Fruit fly (Drosophila melanogaster) whole organism, pupa: ENCODE results near the gene CG33795.

Experiments
- CG12605 ChIP-seq: fragments of 200-800 bp; sonication (Bioruptor generic); IDR thresholded peaks from 2 replicates; pipeline ENCODE4 v1.3.6; 2022; ENCODE audit warnings: missing biosample characterization, missing genetic modification characterization
- CG14655 ChIP-seq: fragments of 200-800 bp; sonication (Bioruptor generic); optimal IDR thresholded peaks from 3 replicates; lab custom pipeline; 2017; ENCODE audit warnings: mild to moderate bottlenecking, missing biosample characterization, missing genetic modification reagents, missing genetic modification characterization
- CG15710 ChIP-seq: fragments of 200-800 bp; sonication (Bioruptor generic); optimal IDR thresholded peaks from 2 replicates; lab custom pipeline; 2018; ENCODE audit warnings: missing biosample characterization, mild to moderate bottlenecking, missing genetic modification characterization, moderate library complexity
- CG4496 ChIP-seq: fragments of 200-800 bp; sonication (Bioruptor generic); IDR thresholded peaks from 3 replicates; pipeline ENCODE4 v1.3.6; 2022; ENCODE audit warnings: missing biosample characterization, missing genetic modification characterization
- CG8159 ChIP-seq: fragments of 200-800 bp; sonication (Bioruptor generic); optimal IDR thresholded peaks from 3 replicates; lab custom pipeline; 2018; ENCODE audit warnings: missing biosample characterization, mild to moderate bottlenecking, missing genetic modification characterization, moderate library complexity
- CG9948 ChIP-seq: fragments of 200-800 bp; sonication (Bioruptor generic); optimal IDR thresholded peaks from 2 replicates; lab custom pipeline; 2018; ENCODE audit warnings: missing biosample characterization, mild to moderate bottlenecking, missing genetic modification characterization, moderate library complexity
- D1 ChIP-seq: fragments of 200-800 bp; sonication (Bioruptor generic); optimal IDR thresholded peaks from 2 replicates; lab custom pipeline; 2018; ENCODE audit warnings: missing biosample characterization, mild to moderate bottlenecking, missing genetic modification characterization, moderate library complexity
- EcR ChIP-seq: fragments of 200-800 bp; sonication (Bioruptor generic); optimal IDR thresholded peaks from 3 replicates; lab custom pipeline; 2019; ENCODE audit warnings: missing biosample characterization, missing genetic modification characterization, mild to moderate bottlenecking, moderate library complexity, missing genetic modification reagents
- Ets98B ChIP-seq: fragments of 200-800 bp; sonication (Bioruptor generic); IDR thresholded peaks from 2 replicates; pipeline ENCODE4 v1.3.6; 2022; ENCODE audit warnings: missing biosample characterization, missing genetic modification characterization
- Pif1A ChIP-seq: fragments of 200-800 bp; sonication (Bioruptor generic); optimal IDR thresholded peaks from 3 replicates; lab custom pipeline; 2016; ENCODE audit warnings: missing biosample characterization, missing genetic modification characterization
- Pif1B ChIP-seq: fragments of 200-800 bp; sonication (Bioruptor generic); optimal IDR thresholded peaks from 3 replicates; lab custom pipeline; 2016; ENCODE audit warnings: missing biosample characterization, missing genetic modification characterization
- Snoo ChIP-seq: fragments of 200-800 bp; sonication (Bioruptor generic); optimal IDR thresholded peaks from 3 replicates; lab custom pipeline; 2017; ENCODE audit warnings: missing biosample characterization, mild to moderate bottlenecking, missing genetic modification characterization, inconsistent platforms
- fd96Ca ChIP-seq: fragments of 200-800 bp; sonication (Bioruptor generic); IDR thresholded peaks from 3 replicates; pipeline ENCODE4 v1.3.6; 2022; ENCODE audit warnings: missing biosample characterization, missing genetic modification characterization
- rn ChIP-seq: fragments of 200-800 bp; sonication (Bioruptor generic); IDR thresholded peaks from 2 replicates; pipeline ENCODE4 v1.3.6; 2022; ENCODE audit warnings: missing biosample characterization, missing genetic modification characterization

DNA sequence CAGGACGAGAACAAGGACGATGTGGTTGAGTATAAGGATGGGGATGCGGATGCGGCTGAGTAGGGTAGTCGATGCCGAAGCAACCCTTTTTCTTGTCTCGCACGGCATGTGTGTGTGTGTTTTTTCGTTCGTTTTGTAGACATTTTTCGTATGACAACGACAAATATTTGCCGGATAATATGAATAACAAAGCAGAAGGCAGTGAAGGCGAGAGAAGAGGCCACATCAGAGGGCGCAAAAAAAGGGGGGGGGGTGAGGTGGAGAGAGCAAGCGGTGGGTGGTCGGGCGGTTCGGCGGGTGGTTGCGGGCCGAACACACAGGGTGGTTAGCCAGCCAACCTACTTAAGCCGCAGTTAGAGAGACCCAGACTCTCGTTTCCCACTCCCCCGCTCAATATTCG, 1.2 kb upstream of the CG33795 start:
- TF ChIP-seq Pif1B (GFP tag; lab: Kevin White, UChicago): no peak
- no peak for TF ChIP-seq CG8159 (tag; lab: Kevin White, UChicago)
- no peak for TF ChIP-seq Pif1A (GFP tag; lab: Kevin White, UChicago)
- TF ChIP-seq Ets98B (GFP tag; lab: Robert Waterston, UW): no peak
- TF ChIP-seq CG14655: no peak
- TF ChIP-seq fd96Ca (GFP tag; lab: Robert Waterston, UW): no peak
- no peak for TF ChIP-seq CG9948 (tag; lab: Kevin White, UChicago)
- TF ChIP-seq D1: no peak
- TF ChIP-seq EcR (GFP tag; lab: Kevin White, UChicago): no peak
- no peak for TF ChIP-seq rn (GFP tag; lab: Robert Waterston, UW)
- TF ChIP-seq CG12605 (GFP tag; lab: Robert Waterston, UW): no peak
- TF ChIP-seq CG15710 (tag; lab: Kevin White, UChicago): no peak
- TF ChIP-seq CG4496: no peak
- no peak for TF ChIP-seq Snoo (tag; lab: Kevin White, UChicago)
